Worm (Caenorhabditis elegans): ENCODE data around the gene unc-76.

ce11 chrV:15083659-15084058, 12.1 kb downstream of the unc-76 start:
- TF ChIP-seq ZK546.5 (tag; optimal IDR thresholded peaks at IDR 0.05): no peak
- no peak for TF ChIP-seq elt-3 (tag; optimal IDR thresholded peaks at IDR 0.05)
- no peak for TF ChIP-seq unc-62 (GFP tag; optimal IDR thresholded peaks at IDR 0.05)
- no peak for TF ChIP-seq nhr-12 (tag; optimal IDR thresholded peaks at IDR 0.05)
- no peak for TF ChIP-seq ztf-4 (tag; optimal IDR thresholded peaks at IDR 0.05)
- TF ChIP-seq dmd-4 (tag; optimal IDR thresholded peaks at IDR 0.05): no peak

All from whole organism, L2 larva.